Worm (Caenorhabditis elegans): Measurements from ENCODE around the gene glb-14.

Gene glb-14

ce11 chrV:15511613-15512216, 33.1 kb downstream of the glb-14 start, which contains the start of gene rpl-38 (continued):
- TF ChIP-seq zip-11 (GFP tag; IDR thresholded peaks at IDR 0.05) (no peak), lin-38 (GFP tag; IDR thresholded peaks at IDR 0.05) (peak; percentile 78), sdz-12 (GFP tag; optimal IDR thresholded peaks at IDR 0.05) (no peak), aha-1 (tag) (peak; percentile 87), nhr-10 (tag; optimal IDR thresholded peaks at IDR 0.05) (no peak), lir-3 (tag; optimal IDR thresholded peaks at IDR 0.05) (no peak), mes-2 (tag; optimal IDR thresholded peaks at IDR 0.05; ENCODE audit: poor library complexity, severe bottlenecking) (peak; percentile 94), lin-13 (GFP tag; optimal IDR thresholded peaks at IDR 0.05) (peak; percentile 72), snpc-1.2 (GFP tag; IDR thresholded peaks at IDR 0.05) (peak; percentile 60), nhr-42 (GFP tag; IDR thresholded peaks at IDR 0.05) (no peak), ZK337.2 (GFP tag; IDR thresholded peaks at IDR 0.05) (no peak), tag-97 (GFP tag; IDR thresholded peaks at IDR 0.05) (no peak), ceh-20 (GFP tag; IDR thresholded peaks at IDR 0.05) (0 out of 2 replicates have a peak, but pooled peaks have one; percentile 40), set-16 (GFP tag; IDR thresholded peaks at IDR 0.05) (no peak), ceh-32 (tag; optimal IDR thresholded peaks at IDR 0.05; ENCODE audit: poor library complexity) (no peak), unc-130 (GFP tag; optimal IDR thresholded peaks at IDR 0.05) (peak; percentile 7), D1046.2 (GFP tag; IDR thresholded peaks at IDR 0.05) (peak; percentile 100), aly-2 (tag; optimal IDR thresholded peaks at IDR 0.05) (no peak), daf-16 (GFP tag; optimal IDR thresholded peaks at IDR 0.05) (peak in 1 of 2 experiments; percentile 42), daf-16 (tag; optimal IDR thresholded peaks at IDR 0.05) (peak; percentile 47), T26A8.4 (GFP tag; IDR thresholded peaks at IDR 0.05) (peak; percentile 55; the same call in 1 of the 2 replicates), ceh-62 (tag; optimal IDR thresholded peaks at IDR 0.05) (no peak), nhr-25 (tag; optimal IDR thresholded peaks at IDR 0.05; ENCODE audit: borderline replicate concordance, insufficient read depth) (no peak), ctbp-1 (GFP tag; IDR thresholded peaks at IDR 0.05) (peak; percentile 44; the same call in 1 of the 2 replicates), ceh-82 (tag; optimal IDR thresholded peaks at IDR 0.05) (no peak), spr-1 (tag; optimal IDR thresholded peaks at IDR 0.05) (peak; percentile 58), lin-15B (tag; optimal IDR thresholded peaks at IDR 0.05) (no peak), hif-1 (tag; optimal IDR thresholded peaks at IDR 0.05) (peak in 1 of 2 experiments; percentile 62), F10B5.3 (tag; optimal IDR thresholded peaks at IDR 0.05) (peak; percentile 56), rbr-2 (tag; optimal IDR thresholded peaks at IDR 0.05) (peak; percentile 69), fos-1 (tag; optimal IDR thresholded peaks at IDR 0.05) (no peak), Y105C5A.15 (GFP tag; IDR thresholded peaks at IDR 0.05) (no peak), mxl-2 (GFP tag; conservative IDR thresholded peaks at IDR 0.05) (no peak), lim-7 (GFP tag; IDR thresholded peaks at IDR 0.05) (no peak), T20F7.1 (GFP tag; optimal IDR thresholded peaks at IDR 0.05) (no peak), mxl-3 (GFP tag; optimal IDR thresholded peaks at IDR 0.05) (no peak), nhr-111 (GFP tag; optimal IDR thresholded peaks at IDR 0.05) (no peak), zfp-2 (tag; optimal IDR thresholded peaks at IDR 0.05) (no peak), nhr-48 (tag; optimal IDR thresholded peaks at IDR 0.05) (peak; percentile 39), nhr-237 (tag; optimal IDR thresholded peaks at IDR 0.05) (no peak), pha-4 (GFP tag; IDR thresholded peaks at IDR 0.05) (no peak), pha-4 (tag; optimal IDR thresholded peaks at IDR 0.05) (peak; percentile 80), nhr-76 (tag; optimal IDR thresholded peaks at IDR 0.05) (no peak), arid-1 (GFP tag; conservative IDR thresholded peaks at IDR 0.05) (peak; percentile 70; the same call in 1 of the 2 replicates), lin-39 (tag; optimal IDR thresholded peaks at IDR 0.05) (no peak), zag-1 (tag; optimal IDR thresholded peaks at IDR 0.05) (no peak), daf-19 (GFP tag; conservative IDR thresholded peaks at IDR 0.05) (no peak), madf-5 (GFP tag; IDR thresholded peaks at IDR 0.05) (no peak), pqm-1 (tag; optimal IDR thresholded peaks at IDR 0.05) (no peak), nhr-41 (GFP tag; IDR thresholded peaks at IDR 0.05) (no peak), Y75B8A.6 (GFP tag; IDR thresholded peaks at IDR 0.05) (no peak), jun-1 (tag; optimal IDR thresholded peaks at IDR 0.05) (no peak)
